Fruit fly (Drosophila melanogaster): ENCODE data around the gene Klf15.

DNA sequence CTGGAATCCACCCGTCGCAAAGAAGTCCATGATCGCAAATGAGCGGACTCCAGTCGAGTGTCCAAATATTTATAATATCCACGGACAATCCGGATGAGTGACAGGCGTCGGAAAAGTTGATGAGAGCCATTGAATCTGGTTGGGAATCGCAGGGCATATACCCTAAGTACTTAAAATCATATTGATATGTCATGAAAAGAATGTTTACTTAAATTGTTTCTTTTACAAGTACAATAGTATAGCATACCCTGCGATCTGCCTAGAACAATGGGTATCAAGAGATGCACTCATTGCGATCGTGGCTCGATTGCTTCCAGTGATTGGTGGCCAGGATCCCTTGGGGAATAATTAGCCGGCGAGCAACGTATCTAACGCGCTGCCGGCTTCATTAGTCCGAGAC lies at the start of gene Klf15:
- no peak for TF ChIP-seq CG12768 (GFP tag; optimal IDR thresholded peaks at IDR 0.05)
- no peak for TF ChIP-seq bab1 (GFP tag; optimal IDR thresholded peaks at IDR 0.05)
- TF ChIP-seq kay (GFP tag; ENCODE audit: borderline replicate concordance) = no peak
- no peak for TF ChIP-seq cnc (optimal IDR thresholded peaks at IDR 0.05)
- no peak for TF ChIP-seq ovo (GFP tag; optimal IDR thresholded peaks at IDR 0.05)
- no peak for TF ChIP-seq toe (GFP tag; optimal IDR thresholded peaks at IDR 0.05)
- TF ChIP-seq CG7101 (tag; optimal IDR thresholded peaks at IDR 0.05) = no peak
- TF ChIP-seq CG11617 (GFP tag; optimal IDR thresholded peaks at IDR 0.05) = no peak
- no peak for TF ChIP-seq pad (GFP tag; optimal IDR thresholded peaks at IDR 0.05)

Measured in whole organism, adult.